Fruit fly (Drosophila melanogaster) whole organism, embryonic: ENCODE data around the gene CG32425.
A peak's percentile ranks its signal among the peaks of the same experiment; 100 is the strongest.

Source experiments
- BEAF-32 ChIP-seq: fragments of 200-800 bp; sonication (Bioruptor generic); optimal IDR thresholded peaks from 3 replicates; lab custom pipeline; 2017; ENCODE audit warnings: missing biosample characterization, missing genetic modification characterization, mild to moderate bottlenecking, moderate library complexity, missing genetic modification reagents
- CG11695 ChIP-seq: fragments of 200-800 bp; sonication (Bioruptor generic); IDR thresholded peaks from 3 replicates; pipeline ENCODE4 v1.3.6; 2022; ENCODE audit warnings: missing biosample characterization, missing genetic modification characterization
- CG12104 ChIP-seq: fragments of 200-800 bp; sonication (Bioruptor generic); optimal IDR thresholded peaks from 3 replicates; lab custom pipeline; 2016; ENCODE audit warnings: missing biosample characterization, missing genetic modification characterization
- CG1233 ChIP-seq: fragments of 200-800 bp; sonication (Bioruptor generic); optimal IDR thresholded peaks from 4 replicates; lab custom pipeline; 2018; ENCODE audit warnings: missing biosample characterization, mild to moderate bottlenecking, missing genetic modification characterization
- CG12744 ChIP-seq: fragments of 200-800 bp; sonication (Bioruptor generic); optimal IDR thresholded peaks from 2 replicates; lab custom pipeline; 2016; ENCODE audit warnings: missing biosample characterization, missing genetic modification characterization
- CG13775 ChIP-seq: fragments of 200-800 bp; sonication (Bioruptor generic); optimal IDR thresholded peaks from 3 replicates; lab custom pipeline; 2017; ENCODE audit warnings: missing biosample characterization, mild to moderate bottlenecking, missing genetic modification characterization
- CG18262 ChIP-seq: fragments of 200-800 bp; optimal IDR thresholded peaks from 3 replicates; lab custom pipeline; 2019; ENCODE audit warnings: missing biosample characterization, mild to moderate bottlenecking, missing genetic modification characterization, moderate library complexity
- CG2678 ChIP-seq: fragments of 200-800 bp; sonication (Bioruptor generic); optimal IDR thresholded peaks from 3 replicates; lab custom pipeline; 2019; ENCODE audit warnings: missing biosample characterization, mild to moderate bottlenecking, missing genetic modification characterization, moderate library complexity
- CG34376 ChIP-seq: fragments of 200-800 bp; sonication (Bioruptor generic); optimal IDR thresholded peaks from 2 replicates; lab custom pipeline; 2018; ENCODE audit warnings: missing biosample characterization, mild to moderate bottlenecking, missing genetic modification characterization
- CG4707 ChIP-seq: fragments of 200-800 bp; sonication (Bioruptor generic); optimal IDR thresholded peaks from 2 replicates; lab custom pipeline; 2018; ENCODE audit warnings: missing biosample characterization, mild to moderate bottlenecking, missing genetic modification characterization, moderate library complexity
- CG6654 ChIP-seq: fragments of 200-800 bp; sonication (Bioruptor generic); optimal IDR thresholded peaks from 2 replicates; lab custom pipeline; 2017; ENCODE audit warnings: missing biosample characterization, mild to moderate bottlenecking, missing genetic modification characterization
- CG7357 ChIP-seq: fragments of 200-800 bp; sonication (Bioruptor generic); IDR thresholded peaks from 3 replicates; pipeline ENCODE4 v1.3.6; 2022; ENCODE audit warnings: missing biosample characterization, missing genetic modification characterization
- CrebB ChIP-seq: fragments of 200-800 bp; sonication (Bioruptor generic); optimal IDR thresholded peaks from 3 replicates; lab custom pipeline; 2018; ENCODE audit warnings: missing biosample characterization, mild to moderate bottlenecking, missing genetic modification characterization
- Dip2 ChIP-seq: fragments of 200-800 bp; sonication (Bioruptor generic); IDR thresholded peaks from 2 replicates; pipeline ENCODE4 v1.3.6; 2022; ENCODE audit warnings: missing biosample characterization, missing genetic modification characterization
- Dref ChIP-seq: fragments of 200-800 bp; sonication (Bioruptor generic); IDR thresholded peaks from 2 replicates; pipeline ENCODE4 v1.3.6; 2022; ENCODE audit warnings: missing biosample characterization, missing genetic modification characterization
- Elba2 ChIP-seq: fragments of 200-800 bp; sonication (Bioruptor generic); optimal IDR thresholded peaks from 3 replicates; lab custom pipeline; 2016; ENCODE audit warnings: missing biosample characterization, missing genetic modification characterization
- Ets65A ChIP-seq: fragments of 200-800 bp; sonication (Bioruptor generic); peaks from one replicate; lab custom pipeline; 2016; ENCODE audit warnings: missing biosample characterization, missing genetic modification characterization
- Hsf ChIP-seq: fragments of 200-800 bp; sonication (Bioruptor generic); optimal IDR thresholded peaks from 3 replicates; lab custom pipeline; 2016; ENCODE audit warnings: missing biosample characterization, missing genetic modification characterization
- Lim3 ChIP-seq: fragments of 200-800 bp; sonication (Bioruptor generic); IDR thresholded peaks from 2 replicates; pipeline ENCODE4 v1.3.6; 2022; ENCODE audit warnings: missing biosample characterization, missing genetic modification characterization
- Lpt ChIP-seq: fragments of >200 bp; optimal IDR thresholded peaks from 2 replicates; lab custom pipeline; 2018; ENCODE audit warnings: missing biosample characterization, missing genetic modification characterization
- NK7.1 ChIP-seq: fragments of 200-800 bp; sonication (Bioruptor generic); optimal IDR thresholded peaks from 3 replicates; lab custom pipeline; 2016; ENCODE audit warnings: missing biosample characterization, missing genetic modification characterization
- Nf-YC ChIP-seq: fragments of 200-800 bp; optimal IDR thresholded peaks from 3 replicates; lab custom pipeline; 2019; ENCODE audit warnings: missing biosample characterization, mild to moderate bottlenecking, missing genetic modification characterization, moderate library complexity
- Rx ChIP-seq: fragments of 200-800 bp; sonication (Bioruptor generic); IDR thresholded peaks from 2 replicates; pipeline ENCODE4 v1.3.6; 2022; ENCODE audit warnings: missing biosample characterization, missing genetic modification characterization
- Sin3A ChIP-seq: fragments of >200 bp; optimal IDR thresholded peaks from 2 replicates; lab custom pipeline; 2018
- YL-1 ChIP-seq: fragments of 200-800 bp; sonication (Bioruptor generic); optimal IDR thresholded peaks from 3 replicates; lab custom pipeline; 2017; ENCODE audit warnings: missing biosample characterization, mild to moderate bottlenecking, missing genetic modification characterization
- amos ChIP-seq: fragments of 200-800 bp; sonication (Bioruptor generic); IDR thresholded peaks from 2 replicates; pipeline ENCODE4 v1.3.6; 2022; ENCODE audit warnings: missing biosample characterization, missing genetic modification characterization; ENCODE audit not compliant: partially characterized antibody
- ase ChIP-seq: fragments of 200-800 bp; sonication (Bioruptor generic); IDR thresholded peaks from 3 replicates; pipeline ENCODE4 v1.3.6; 2022; ENCODE audit warnings: missing biosample characterization, missing genetic modification characterization
- dpn ChIP-seq, 2 experiments: fragments of 200-800 bp; sonication (Bioruptor generic); optimal IDR thresholded peaks; 3 replicates each; lab custom pipeline; 2016; ENCODE audit warnings: missing biosample characterization in 2 of 2, missing genetic modification characterization in 2 of 2
- ems ChIP-seq: fragments of 200-800 bp; sonication (Bioruptor generic); optimal IDR thresholded peaks from 3 replicates; lab custom pipeline; 2016; ENCODE audit warnings: missing biosample characterization, missing genetic modification characterization
- exex ChIP-seq: fragments of 200-800 bp; sonication (Bioruptor generic); optimal IDR thresholded peaks from 4 replicates; lab custom pipeline; 2018; ENCODE audit warnings: missing biosample characterization, mild to moderate bottlenecking, missing genetic modification characterization, moderate library complexity
- fd3F ChIP-seq: fragments of 200-800 bp; sonication (Bioruptor generic); optimal IDR thresholded peaks from 2 replicates; lab custom pipeline; 2018; ENCODE audit warnings: missing biosample characterization, mild to moderate bottlenecking, missing genetic modification characterization, moderate library complexity
- gsb-n ChIP-seq: fragments of 200-800 bp; sonication (Bioruptor generic); optimal IDR thresholded peaks from 3 replicates; lab custom pipeline; 2018; ENCODE audit warnings: missing biosample characterization, mild to moderate bottlenecking, missing genetic modification characterization
- hkb ChIP-seq, 2 experiments: fragments of 200-800 bp in 1 of 2; fragments of >200 bp in 1 of 2; sonication (Bioruptor generic) in 1 of 2; IDR thresholded peaks in 1 of 2; optimal IDR thresholded peaks in 1 of 2; 2 replicates each; pipeline versions ENCODE4 v1.3.6 to Lab custom; 2017 to 2022; ENCODE audit warnings: missing biosample characterization in 1 of 2, missing genetic modification characterization in 1 of 2
- inv ChIP-seq: fragments of 200-800 bp; sonication (Bioruptor generic); IDR thresholded peaks from 2 replicates; pipeline ENCODE4 v1.3.6; 2022; ENCODE audit warnings: missing biosample characterization, missing genetic modification characterization; ENCODE audit not compliant: partially characterized antibody
- oc ChIP-seq: fragments of 200-800 bp; sonication (Bioruptor generic); optimal IDR thresholded peaks from 2 replicates; lab custom pipeline; 2018; ENCODE audit warnings: missing biosample characterization, mild to moderate bottlenecking, missing genetic modification characterization, moderate library complexity
- peb ChIP-seq: fragments of 200-800 bp; sonication (Bioruptor generic); IDR thresholded peaks from 2 replicates; pipeline ENCODE4 v1.3.6; 2022; ENCODE audit warnings: missing biosample characterization, missing genetic modification characterization
- phol ChIP-seq: fragments of 200-800 bp; sonication (Bioruptor generic); optimal IDR thresholded peaks from 3 replicates; lab custom pipeline; 2018; ENCODE audit warnings: missing biosample characterization, mild to moderate bottlenecking, missing genetic modification characterization, moderate library complexity
- repo ChIP-seq: fragments of 200-800 bp; sonication (Bioruptor generic); optimal IDR thresholded peaks from 2 replicates; lab custom pipeline; 2016; ENCODE audit warnings: missing biosample characterization, missing genetic modification characterization
- sc ChIP-seq, 3 experiments: fragments of >200 bp in 2 of 3; fragments of 200-800 bp in 1 of 3; sonication (Bioruptor generic) in 1 of 3; optimal IDR thresholded peaks; 2 replicates in 2 of 3; 3 replicates in 1 of 3; lab custom pipeline; 2017; ENCODE audit warnings: mild to moderate bottlenecking in 1 of 3, missing biosample characterization in 1 of 3, missing genetic modification characterization in 1 of 3, missing genetic modification reagents in 1 of 3
- schlank ChIP-seq: fragments of 200-800 bp; sonication (Bioruptor generic); optimal IDR thresholded peaks from 2 replicates; lab custom pipeline; 2018; ENCODE audit warnings: missing biosample characterization, mild to moderate bottlenecking, missing genetic modification characterization
- sisA ChIP-seq: fragments of 200-800 bp; sonication (Bioruptor generic); IDR thresholded peaks from 2 replicates; pipeline ENCODE4 v1.3.6; 2022; ENCODE audit warnings: missing biosample characterization, missing genetic modification characterization
- slbo ChIP-seq: fragments of 200-800 bp; sonication (Bioruptor generic); IDR thresholded peaks from 2 replicates; pipeline ENCODE4 v1.3.6; 2022; ENCODE audit warnings: missing biosample characterization, missing genetic modification characterization
- slou ChIP-seq: fragments of 200-800 bp; sonication (Bioruptor generic); optimal IDR thresholded peaks from 3 replicates; lab custom pipeline; 2016; ENCODE audit warnings: missing biosample characterization, missing genetic modification characterization
- tgo ChIP-seq: fragments of 200-800 bp; sonication (Bioruptor generic); IDR thresholded peaks from 3 replicates; pipeline ENCODE4 v1.3.6; 2022; ENCODE audit warnings: missing biosample characterization, missing genetic modification characterization
- trh ChIP-seq: fragments of 200-800 bp; sonication (Bioruptor generic); optimal IDR thresholded peaks from 2 replicates; lab custom pipeline; 2016; ENCODE audit warnings: missing biosample characterization, missing genetic modification characterization
- ttk ChIP-seq: fragments of 200-800 bp; sonication (Bioruptor generic); IDR thresholded peaks from 2 replicates; pipeline ENCODE4 v2.1.2; 2022; ENCODE audit warnings: missing biosample characterization, missing genetic modification characterization
- twi ChIP-seq: fragments of 200-800 bp; optimal IDR thresholded peaks from 2 replicates; lab custom pipeline; 2019; ENCODE audit warnings: missing biosample characterization, mild to moderate bottlenecking, missing genetic modification characterization, moderate library complexity
- zen ChIP-seq: fragments of 200-800 bp; sonication (Bioruptor generic); optimal IDR thresholded peaks from 3 replicates; lab custom pipeline; 2018; ENCODE audit warnings: missing biosample characterization, mild to moderate bottlenecking, missing genetic modification characterization, moderate library complexity
- zf30C ChIP-seq: fragments of 200-800 bp; sonication (Bioruptor generic); optimal IDR thresholded peaks from 3 replicates; lab custom pipeline; 2018; ENCODE audit warnings: missing biosample characterization, mild to moderate bottlenecking, missing genetic modification characterization

The CG32425 gene

DNA sequence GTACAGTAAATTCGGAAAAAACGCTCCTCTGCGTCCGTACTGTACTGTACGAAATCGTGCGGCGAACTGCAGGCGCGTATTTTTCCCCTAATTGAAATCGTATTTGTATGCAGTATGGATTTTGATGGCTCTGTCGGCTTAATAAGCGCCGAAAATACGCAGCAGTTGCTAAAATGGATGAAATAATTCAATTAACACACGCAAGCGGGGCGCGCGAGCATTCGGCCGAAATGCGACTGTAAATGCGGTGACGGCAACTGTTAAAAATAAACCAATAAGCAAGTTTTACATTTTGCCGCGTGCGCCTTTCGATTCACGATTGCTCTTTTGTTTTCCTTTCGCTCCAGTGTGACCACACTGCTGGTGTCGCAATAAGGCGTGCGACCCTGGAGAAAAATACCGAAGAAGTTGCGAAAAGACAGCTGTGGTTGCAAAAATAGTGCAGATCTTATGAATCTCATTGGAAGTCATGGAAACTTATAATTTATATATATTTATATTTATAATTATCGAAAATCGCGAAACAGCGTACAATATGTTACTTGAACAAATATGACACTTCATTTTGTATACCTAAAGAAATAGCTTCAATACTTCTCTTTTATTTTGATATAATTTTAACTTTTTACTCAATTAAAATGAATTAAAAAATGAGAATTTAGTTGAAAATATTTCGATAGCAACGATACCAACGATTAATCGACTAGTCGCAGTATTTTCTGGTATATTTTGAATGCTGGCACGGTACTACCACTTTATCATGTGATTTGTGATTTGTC, 23.9 kb upstream of the CG32425 start, which contains the start of the genes CG32428 and CG5969 (continued):
- TF ChIP-seq zen (tag; lab: Kevin White, UChicago) (peak; percentile 8), Rx (GFP tag; lab: Robert Waterston, UW) (peak; percentile 49; the same call in 1 of the 2 replicates), hkb (optimal IDR thresholded peaks at IDR 0.05; lab: Kevin White, UChicago) (no peak), hkb (GFP tag; IDR thresholded peaks at IDR 0.05; lab: Robert Waterston, UW) (peak; percentile 71), CG1233 (GFP tag; lab: Kevin White, UChicago) (peak; percentile 46), sisA (GFP tag; lab: Robert Waterston, UW) (peak; percentile 37; the same call in 1 of the 2 replicates), CG4707 (GFP tag; lab: Kevin White, UChicago) (no peak), twi (tag; lab: Kevin White, UChicago) (peak; percentile 14), CG7357 (peak; percentile 52; the same call in 2 of the 3 replicates), CG18262 (peak; percentile 54), CG6654 (GFP tag; lab: Kevin White, UChicago) (peak; percentile 4), exex (tag; lab: Kevin White, UChicago) (peak; percentile 8), phol (tag; lab: Kevin White, UChicago) (peak; percentile 69), Hsf (GFP tag; lab: Kevin White, UChicago) (no peak), ttk (GFP tag; lab: Robert Waterston, UW) (no peak), tgo (peak; percentile 60), fd3F (GFP tag; lab: Kevin White, UChicago) (peak; percentile 58), CG12104 (peak; percentile 55), oc (tag; lab: Kevin White, UChicago) (peak; percentile 13), Ets65A (GFP tag; lab: Kevin White, UChicago) (peak; percentile 79), gsb-n (tag; lab: Kevin White, UChicago) (peak; percentile 42), amos (GFP tag; lab: Robert Waterston, UW) (no peak), CrebB (tag; lab: Kevin White, UChicago) (peak; percentile 13), dpn (GFP tag; optimal IDR thresholded peaks at IDR 0.05; lab: Kevin White, UChicago) (peak; percentile 47 to 59), CG13775 (GFP tag; lab: Kevin White, UChicago) (peak; percentile 58), Dref (GFP tag; lab: Robert Waterston, UW) (peak; percentile 38; the same call in 1 of the 2 replicates), CG2678 (tag; lab: Kevin White, UChicago) (peak; percentile 80), Lpt (GFP tag; lab: Kevin White, UChicago) (no peak), CG34376 (GFP tag; lab: Kevin White, UChicago) (peak; percentile 26), zf30C (GFP tag; lab: Kevin White, UChicago) (no peak), ase (GFP tag; lab: Robert Waterston, UW) (peak; percentile 50; the same call in 1 of the 3 replicates), CG12744 (GFP tag; lab: Kevin White, UChicago) (no peak), sc (optimal IDR thresholded peaks at IDR 0.05; lab: Kevin White, UChicago) (no peak), sc (GFP tag; optimal IDR thresholded peaks at IDR 0.05; lab: Kevin White, UChicago) (no peak), schlank (no peak), NK7.1 (no peak), repo (GFP tag; lab: Kevin White, UChicago) (no peak), Lim3 (GFP tag; lab: Robert Waterston, UW) (no peak), trh (GFP tag; lab: Kevin White, UChicago) (no peak), Nf-YC (tag; lab: Kevin White, UChicago) (peak; percentile 73), Elba2 (GFP tag; lab: Kevin White, UChicago) (peak; percentile 87), inv (GFP tag; lab: Robert Waterston, UW) (no peak), BEAF-32 (GFP tag; lab: Kevin White, UChicago) (peak; percentile 52), Dip2 (GFP tag; lab: Robert Waterston, UW) (no peak), slou (peak; percentile 32), Sin3A (peak; percentile 59), YL-1 (peak; percentile 44), slbo (peak; percentile 89), CG11695 (GFP tag; lab: Robert Waterston, UW) (no peak; the same call in 2 of the 3 replicates), peb (GFP tag; lab: Robert Waterston, UW) (no peak), ems (GFP tag; lab: Kevin White, UChicago) (no peak)
